Fruit fly (Drosophila melanogaster) whole organism, embryonic: ENCODE measurements around the gene CG13884.

Experiments used
- Antp ChIP-seq: fragments of 200-800 bp; sonication (Bioruptor generic); optimal IDR thresholded peaks from 3 replicates; lab custom pipeline; 2016; ENCODE audit warnings: missing biosample characterization, missing genetic modification characterization
- Atf6 ChIP-seq: fragments of 200-800 bp; sonication (Bioruptor generic); IDR thresholded peaks from 2 replicates; pipeline ENCODE4 v1.3.6; 2022; ENCODE audit warnings: missing biosample characterization, missing genetic modification characterization
- B-H1 ChIP-seq: fragments of 200-800 bp; sonication (Bioruptor generic); IDR thresholded peaks from 3 replicates; pipeline ENCODE4 v1.3.6; 2022; ENCODE audit warnings: missing biosample characterization, missing genetic modification characterization
- CG10274 ChIP-seq: fragments of 200-800 bp; sonication (Bioruptor generic); optimal IDR thresholded peaks from 3 replicates; lab custom pipeline; 2017; ENCODE audit warnings: missing biosample characterization, mild to moderate bottlenecking, missing genetic modification characterization
- CG10366 ChIP-seq: fragments of 200-800 bp; sonication (Bioruptor generic); IDR thresholded peaks from 2 replicates; pipeline ENCODE4 v1.3.6; 2022; ENCODE audit warnings: missing biosample characterization, missing genetic modification characterization
- CG10959 ChIP-seq: fragments of 200-800 bp; sonication (Bioruptor generic); IDR thresholded peaks from 2 replicates; pipeline ENCODE4 v1.3.6; 2022; ENCODE audit warnings: missing biosample characterization, missing genetic modification characterization
- CG11504 ChIP-seq: fragments of 200-800 bp; sonication (Bioruptor generic); optimal IDR thresholded peaks from 3 replicates; lab custom pipeline; 2019; ENCODE audit warnings: missing biosample characterization, mild to moderate bottlenecking, missing genetic modification characterization, moderate library complexity
- CG11560 ChIP-seq: fragments of 200-800 bp; sonication (Bioruptor generic); IDR thresholded peaks from 3 replicates; pipeline ENCODE4 v1.3.6; 2022; ENCODE audit warnings: missing biosample characterization, missing genetic modification characterization
- CG12236 ChIP-seq: fragments of 200-800 bp; sonication (Bioruptor generic); optimal IDR thresholded peaks from 2 replicates; lab custom pipeline; 2016; ENCODE audit warnings: missing biosample characterization, missing genetic modification characterization
- CG14710 ChIP-seq: fragments of 200-800 bp; sonication (Bioruptor generic); optimal IDR thresholded peaks from 3 replicates; lab custom pipeline; 2019; ENCODE audit warnings: missing biosample characterization, mild to moderate bottlenecking, missing genetic modification characterization, moderate library complexity
- CG14860 ChIP-seq: fragments of 200-800 bp; sonication (Bioruptor generic); IDR thresholded peaks from 3 replicates; pipeline ENCODE4 v1.3.6; 2022; ENCODE audit warnings: missing biosample characterization, missing genetic modification characterization; ENCODE audit not compliant: partially characterized antibody
- CG17912 ChIP-seq: fragments of 200-800 bp; sonication (Bioruptor generic); optimal IDR thresholded peaks from 2 replicates; lab custom pipeline; 2018; ENCODE audit warnings: missing biosample characterization, mild to moderate bottlenecking, missing genetic modification characterization
- CG30020 ChIP-seq: fragments of 200-800 bp; optimal IDR thresholded peaks from 2 replicates; lab custom pipeline; 2019; ENCODE audit warnings: missing biosample characterization, mild to moderate bottlenecking, missing genetic modification characterization, moderate library complexity
- CG42726 ChIP-seq: fragments of 200-800 bp; sonication (Bioruptor generic); IDR thresholded peaks from 2 replicates; pipeline ENCODE4 v1.3.6; 2022; ENCODE audit warnings: missing biosample characterization, missing genetic modification characterization; ENCODE audit not compliant: partially characterized antibody
- CG4404 ChIP-seq: fragments of 200-800 bp; sonication (Bioruptor generic); IDR thresholded peaks from 2 replicates; pipeline ENCODE4 v1.3.6; 2022; ENCODE audit warnings: missing biosample characterization, missing genetic modification characterization
- CG4730 ChIP-seq: fragments of 200-800 bp; sonication (Bioruptor generic); IDR thresholded peaks from 2 replicates; pipeline ENCODE4 v1.3.6; 2022; ENCODE audit warnings: missing biosample characterization, missing genetic modification characterization
- CG6254 ChIP-seq: fragments of 200-800 bp; sonication (Bioruptor generic); optimal IDR thresholded peaks from 3 replicates; lab custom pipeline; 2017; ENCODE audit warnings: mild to moderate bottlenecking, missing biosample characterization, missing genetic modification reagents, missing genetic modification characterization
- CG6689 ChIP-seq: fragments of 200-800 bp; sonication (Bioruptor generic); IDR thresholded peaks from 2 replicates; pipeline ENCODE4 v1.3.6; 2022; ENCODE audit warnings: missing biosample characterization, missing genetic modification characterization
- CG6791 ChIP-seq: fragments of 200-800 bp; sonication (Bioruptor generic); IDR thresholded peaks from 3 replicates; pipeline ENCODE4 v1.3.6; 2022; ENCODE audit warnings: missing biosample characterization, missing genetic modification characterization; ENCODE audit not compliant: partially characterized antibody
- CG7271 ChIP-seq: fragments of 200-800 bp; sonication (Bioruptor generic); optimal IDR thresholded peaks from 2 replicates; lab custom pipeline; 2018; ENCODE audit warnings: missing biosample characterization, mild to moderate bottlenecking, missing genetic modification characterization, moderate library complexity
- CG8290 ChIP-seq, 3 experiments: fragments of 200-800 bp; sonication (Bioruptor generic); optimal IDR thresholded peaks; 2 replicates each; lab custom pipeline; 2016 to 2019; ENCODE audit warnings: missing biosample characterization in 3 of 3, missing genetic modification characterization in 3 of 3, mild to moderate bottlenecking in 2 of 3, moderate library complexity in 1 of 3
- CG8359 ChIP-seq: fragments of 200-800 bp; sonication (Bioruptor generic); optimal IDR thresholded peaks from 2 replicates; lab custom pipeline; 2017; ENCODE audit warnings: missing biosample characterization, mild to moderate bottlenecking, missing genetic modification characterization, borderline replicate concordance
- CG8944 ChIP-seq: fragments of 200-800 bp; sonication (Bioruptor generic); optimal IDR thresholded peaks from 3 replicates; lab custom pipeline; 2016; ENCODE audit warnings: missing biosample characterization, missing genetic modification characterization
- Dll ChIP-seq: fragments of 200-800 bp; sonication (Bioruptor generic); IDR thresholded peaks from 4 replicates; pipeline ENCODE4 v1.3.6; 2022; ENCODE audit warnings: missing biosample characterization, missing genetic modification characterization; ENCODE audit not compliant: partially characterized antibody
- Dref ChIP-seq: fragments of 200-800 bp; sonication (Bioruptor generic); IDR thresholded peaks from 2 replicates; pipeline ENCODE4 v1.3.6; 2022; ENCODE audit warnings: missing biosample characterization, missing genetic modification characterization
- E2f2 ChIP-seq: fragments of 200-800 bp; sonication (Bioruptor generic); IDR thresholded peaks from 2 replicates; pipeline ENCODE4 v1.3.6; 2022; ENCODE audit warnings: missing biosample characterization, missing genetic modification characterization
- HHEX ChIP-seq: fragments of 200-800 bp; sonication (Bioruptor generic); optimal IDR thresholded peaks from 3 replicates; lab custom pipeline; 2017; ENCODE audit warnings: missing biosample characterization, mild to moderate bottlenecking, missing genetic modification characterization, missing genetic modification reagents
- HLH4C ChIP-seq: fragments of 200-800 bp; sonication (Bioruptor generic); IDR thresholded peaks from 3 replicates; pipeline ENCODE4 v1.3.6; 2022; ENCODE audit warnings: missing biosample characterization, missing genetic modification characterization; ENCODE audit not compliant: partially characterized antibody
- HLHmδ ChIP-seq: fragments of 200-800 bp; sonication (Bioruptor generic); optimal IDR thresholded peaks from 2 replicates; lab custom pipeline; 2018; ENCODE audit warnings: missing biosample characterization, mild to moderate bottlenecking, missing genetic modification characterization, moderate library complexity
- Lhr ChIP-seq: fragments of 200-800 bp; sonication (Bioruptor generic); optimal IDR thresholded peaks from 3 replicates; lab custom pipeline; 2017; ENCODE audit warnings: mild to moderate bottlenecking, missing biosample characterization, missing genetic modification reagents, missing genetic modification characterization
- Lpt ChIP-seq: fragments of >200 bp; optimal IDR thresholded peaks from 2 replicates; lab custom pipeline; 2018; ENCODE audit warnings: missing biosample characterization, missing genetic modification characterization
- Med ChIP-seq: fragments of 200-800 bp; sonication (Bioruptor generic); peaks from one replicate; lab custom pipeline; 2016; ENCODE audit warnings: missing biosample characterization, missing genetic modification characterization, mild to moderate bottlenecking, inconsistent platforms, moderate library complexity
- Mes4 ChIP-seq: fragments of 200-800 bp; sonication (Bioruptor generic); optimal IDR thresholded peaks from 2 replicates; lab custom pipeline; 2016; ENCODE audit warnings: missing biosample characterization, missing genetic modification characterization
- NC2α ChIP-seq: fragments of 200-800 bp; sonication (Bioruptor generic); optimal IDR thresholded peaks from 2 replicates; lab custom pipeline; 2016; ENCODE audit warnings: missing biosample characterization, missing genetic modification characterization
- Oli ChIP-seq: fragments of 200-800 bp; sonication (Bioruptor generic); optimal IDR thresholded peaks from 2 replicates; lab custom pipeline; 2018; ENCODE audit warnings: missing biosample characterization, mild to moderate bottlenecking, missing genetic modification characterization, moderate library complexity
- Optix ChIP-seq: fragments of 200-800 bp; sonication (Bioruptor generic); IDR thresholded peaks from 3 replicates; pipeline ENCODE4 v1.3.6; 2022; ENCODE audit warnings: missing biosample characterization, missing genetic modification characterization
- Rfx ChIP-seq: fragments of 200-800 bp; sonication (Bioruptor generic); IDR thresholded peaks from 2 replicates; pipeline ENCODE4 v1.3.6; 2022; ENCODE audit warnings: missing biosample characterization, missing genetic modification characterization
- abd-A ChIP-seq: fragments of 200-800 bp; sonication (Bioruptor generic); optimal IDR thresholded peaks from 3 replicates; lab custom pipeline; 2019; ENCODE audit warnings: missing biosample characterization, mild to moderate bottlenecking, missing genetic modification characterization, moderate library complexity
- ash1 ChIP-seq: fragments of 200-800 bp; sonication (Bioruptor generic); optimal IDR thresholded peaks from 2 replicates; lab custom pipeline; 2018; ENCODE audit warnings: missing biosample characterization, mild to moderate bottlenecking, missing genetic modification characterization
- ato ChIP-seq: fragments of 200-800 bp; sonication (Bioruptor generic); IDR thresholded peaks from 2 replicates; pipeline ENCODE4 v1.3.6; 2022; ENCODE audit warnings: missing biosample characterization, missing genetic modification characterization; ENCODE audit not compliant: partially characterized antibody
- chif ChIP-seq, 2 experiments: fragments of 200-800 bp; sonication (Bioruptor generic); optimal IDR thresholded peaks; 3 replicates each; lab custom pipeline; 2016; ENCODE audit warnings: missing biosample characterization in 2 of 2, missing genetic modification characterization in 2 of 2
- gfzf ChIP-seq: fragments of 200-800 bp; sonication (Bioruptor generic); optimal IDR thresholded peaks from 2 replicates; lab custom pipeline; 2016; ENCODE audit warnings: missing biosample characterization, mild to moderate bottlenecking, missing genetic modification characterization, moderate library complexity
- h ChIP-seq: fragments of >200 bp; optimal IDR thresholded peaks from 2 replicates; lab custom pipeline; 2017
- ken ChIP-seq: fragments of 200-800 bp; sonication (Bioruptor generic); IDR thresholded peaks from 3 replicates; pipeline ENCODE4 v1.3.6; 2022; ENCODE audit warnings: missing biosample characterization, missing genetic modification characterization
- lbe ChIP-seq: fragments of 200-800 bp; sonication (Bioruptor generic); optimal IDR thresholded peaks from 2 replicates; lab custom pipeline; 2016; ENCODE audit warnings: missing biosample characterization, mild to moderate bottlenecking, missing genetic modification characterization
- mld ChIP-seq: fragments of 200-800 bp; sonication (Bioruptor generic); IDR thresholded peaks from 3 replicates; pipeline ENCODE4 v1.3.6; 2022; ENCODE audit warnings: missing biosample characterization, missing genetic modification characterization; ENCODE audit not compliant: partially characterized antibody
- ranshi ChIP-seq: fragments of 200-800 bp; sonication (Bioruptor generic); IDR thresholded peaks from 2 replicates; pipeline ENCODE4 v1.3.6; 2022; ENCODE audit warnings: missing biosample characterization, missing genetic modification characterization
- sens-2 ChIP-seq: fragments of 200-800 bp; sonication (Bioruptor generic); IDR thresholded peaks from 2 replicates; pipeline ENCODE4 v1.3.6; 2022; ENCODE audit warnings: missing biosample characterization, missing genetic modification characterization
- sima ChIP-seq: fragments of 200-800 bp; sonication (Bioruptor generic); optimal IDR thresholded peaks from 2 replicates; lab custom pipeline; 2016; ENCODE audit warnings: missing biosample characterization, missing genetic modification characterization
- ttk ChIP-seq: fragments of 200-800 bp; sonication (Bioruptor generic); IDR thresholded peaks from 2 replicates; pipeline ENCODE4 v2.1.2; 2022; ENCODE audit warnings: missing biosample characterization, missing genetic modification characterization
- vnd ChIP-seq: fragments of 200-800 bp; sonication (Bioruptor generic); IDR thresholded peaks from 3 replicates; pipeline ENCODE4 v1.3.6; 2022; ENCODE audit warnings: missing biosample characterization, missing genetic modification characterization; ENCODE audit not compliant: partially characterized antibody

CG13884 gene

dm6 chr3L:324486-324885, 41.8 kb downstream of the CG13884 start, which contains the start of gene CG32344 (continued):
- TF ChIP-seq chif (GFP tag; optimal IDR thresholded peaks at IDR 0.05; lab: Kevin White, UChicago), result no peak
- no peak for TF ChIP-seq CG12236
- TF ChIP-seq Med (GFP tag; lab: Kevin White, UChicago), result peak; percentile 74
- TF ChIP-seq CG30020 (tag; lab: Kevin White, UChicago), result no peak
- TF ChIP-seq CG8944 (GFP tag; lab: Kevin White, UChicago), result no peak
- TF ChIP-seq CG8359 (GFP tag; lab: Kevin White, UChicago), result no peak
- peak; percentile 59 for TF ChIP-seq CG14860 (GFP tag; lab: Robert Waterston, UW)
- TF ChIP-seq CG10959 (GFP tag; lab: Robert Waterston, UW), result no peak
- TF ChIP-seq Dref (GFP tag; lab: Robert Waterston, UW), result peak; percentile 84
- TF ChIP-seq Mes4 (GFP tag; lab: Kevin White, UChicago), result no peak
- TF ChIP-seq Atf6 (GFP tag; lab: Robert Waterston, UW), result no peak
- TF ChIP-seq CG10366, result no peak
- peak; percentile 67 for TF ChIP-seq HLH4C
- TF ChIP-seq CG42726 (GFP tag; lab: Robert Waterston, UW), result peak; percentile 36; the same call in 1 of the 2 replicates
- TF ChIP-seq ranshi (GFP tag; lab: Robert Waterston, UW), result no peak
- TF ChIP-seq NC2α (GFP tag; lab: Kevin White, UChicago), result no peak
- no peak for TF ChIP-seq Antp (GFP tag; lab: Kevin White, UChicago)
- TF ChIP-seq CG4730 (GFP tag; lab: Robert Waterston, UW), result no peak
- TF ChIP-seq CG8290 (GFP tag; optimal IDR thresholded peaks at IDR 0.05; lab: Kevin White, UChicago), result peak; percentile 25
- no peak for TF ChIP-seq CG8290 (tag; optimal IDR thresholded peaks at IDR 0.05; lab: Kevin White, UChicago)
- TF ChIP-seq CG7271 (tag; lab: Kevin White, UChicago), result no peak
- TF ChIP-seq CG6254 (GFP tag; lab: Kevin White, UChicago), result no peak
- peak; percentile 41 for TF ChIP-seq lbe
- no peak for TF ChIP-seq Optix (GFP tag; lab: Robert Waterston, UW)
- TF ChIP-seq sima (GFP tag; lab: Kevin White, UChicago), result no peak
- no peak for TF ChIP-seq ken (GFP tag; lab: Robert Waterston, UW)
- no peak for TF ChIP-seq CG6689
- TF ChIP-seq CG11560, result no peak
- no peak for TF ChIP-seq h (lab: Kevin White, UChicago)
- TF ChIP-seq Rfx (GFP tag; lab: Robert Waterston, UW), result 0 out of 2 replicates have a peak, but pooled peaks have one; percentile 13
- no peak for TF ChIP-seq B-H1 (GFP tag; lab: Robert Waterston, UW)
- peak; percentile 80 for TF ChIP-seq Dll (GFP tag; lab: Robert Waterston, UW)
- TF ChIP-seq ato (GFP tag; lab: Robert Waterston, UW), result peak; percentile 29; the same call in 1 of the 2 replicates
- TF ChIP-seq Lhr (GFP tag; lab: Kevin White, UChicago), result no peak
- peak; percentile 83 for TF ChIP-seq gfzf (GFP tag; lab: Kevin White, UChicago)
- no peak for TF ChIP-seq sens-2 (GFP tag; lab: Robert Waterston, UW)
- no peak for TF ChIP-seq Oli (tag; lab: Kevin White, UChicago)
- no peak for TF ChIP-seq CG4404 (GFP tag; lab: Robert Waterston, UW)
- no peak for TF ChIP-seq ash1 (GFP tag; lab: Kevin White, UChicago)
- no peak for TF ChIP-seq HHEX (GFP tag; lab: Kevin White, UChicago)
- no peak for TF ChIP-seq ttk (GFP tag; lab: Robert Waterston, UW)
- TF ChIP-seq CG17912 (GFP tag; lab: Kevin White, UChicago), result no peak
- no peak for TF ChIP-seq Lpt (GFP tag; lab: Kevin White, UChicago)
- TF ChIP-seq vnd (GFP tag; lab: Robert Waterston, UW), result peak; percentile 34; the same call in 1 of the 3 replicates
- TF ChIP-seq mld (GFP tag; lab: Robert Waterston, UW), result peak; percentile 50; the same call in 1 of the 3 replicates
- TF ChIP-seq CG10274 (GFP tag; lab: Kevin White, UChicago), result no peak
- peak; percentile 44 for TF ChIP-seq CG14710 (tag; lab: Kevin White, UChicago)
- TF ChIP-seq CG6791 (GFP tag; lab: Robert Waterston, UW), result peak; percentile 70
- no peak for TF ChIP-seq abd-A
- TF ChIP-seq CG11504 (tag; lab: Kevin White, UChicago), result no peak
- peak; percentile 90 for TF ChIP-seq E2f2 (GFP tag; lab: Robert Waterston, UW)
- no peak for TF ChIP-seq HLHmδ (GFP tag; lab: Kevin White, UChicago)
